ENCODE assay signal across 1 worm cellular context in the genomic region with DNA sequence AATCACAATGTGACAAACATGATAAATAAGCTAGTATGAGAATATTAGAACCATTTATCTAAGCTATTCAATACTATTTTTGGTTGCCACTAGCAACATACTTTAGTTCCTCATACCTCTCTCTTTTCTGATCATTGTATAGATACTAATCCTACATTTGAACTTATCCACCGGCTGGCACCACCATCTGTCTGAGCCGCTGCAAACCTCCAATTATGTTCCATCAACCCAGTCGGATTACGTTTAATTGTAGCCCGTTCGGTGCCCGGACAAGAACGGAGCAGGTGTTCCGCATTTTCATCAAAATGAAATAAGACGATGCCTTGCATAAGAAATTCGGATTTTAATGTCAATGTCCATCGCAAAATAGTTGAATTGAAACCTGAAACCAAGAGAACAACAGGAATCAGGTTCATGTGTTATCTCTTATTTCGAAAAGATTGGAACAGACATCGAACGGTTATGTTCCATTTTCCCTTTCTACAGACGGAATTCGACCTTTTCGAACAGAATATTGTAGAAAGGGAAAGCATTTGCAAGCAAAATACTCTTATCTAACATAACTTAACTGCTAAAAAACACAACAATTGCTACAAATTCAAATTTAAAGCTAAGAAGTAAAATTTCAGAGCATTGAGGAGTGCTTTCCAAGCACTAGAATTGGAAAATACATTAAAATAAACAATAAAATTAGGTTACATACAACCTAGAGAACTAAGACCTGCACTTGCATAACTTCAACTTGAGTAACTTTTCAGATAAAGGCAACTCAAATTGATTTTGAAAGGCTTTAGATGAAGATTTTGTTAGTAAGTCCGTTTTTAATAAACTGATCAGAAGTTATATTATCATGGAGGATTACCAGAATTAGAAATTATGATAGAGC.
TF ChIP-seq lines count a peak whose summit lies in the region.

No protein-coding gene starts in this region.

TF ChIP-seq in whole organism, L3 larva, 47 proteins besides CTCF, POLR2A, EP300 and RAD21 (continued from another document):
- TF ChIP-seq elt-1 (tag; optimal IDR thresholded peaks at IDR 0.05; lab: Kevin White, UChicago) (peak; percentile 18), tbx-2 (tag; optimal IDR thresholded peaks at IDR 0.05; lab: Kevin White, UChicago) (no peak), lin-15B (tag; optimal IDR thresholded peaks at IDR 0.05; lab: Kevin White, UChicago) (no peak), nfya-1 (tag; optimal IDR thresholded peaks at IDR 0.05; lab: Kevin White, UChicago; ENCODE audit: insufficient read depth) (no peak), nhr-23 (tag; optimal IDR thresholded peaks at IDR 0.05; lab: Kevin White, UChicago) (peak; percentile 50), unc-62 (GFP tag; optimal IDR thresholded peaks at IDR 0.05; lab: Kevin White, UChicago) (no peak), pqm-1 (tag; optimal IDR thresholded peaks at IDR 0.05; lab: Kevin White, UChicago) (no peak), ceh-82 (tag; optimal IDR thresholded peaks at IDR 0.05; lab: Kevin White, UChicago) (no peak), fkh-10 (GFP tag; optimal IDR thresholded peaks at IDR 0.05; lab: Kevin White, UChicago) (no peak), elt-3 (tag; optimal IDR thresholded peaks at IDR 0.05; lab: Kevin White, UChicago) (no peak)
